Worm (Caenorhabditis elegans): ENCODE results near the gene Y49A10A.2.

Y49A10A.2 gene

ce11 chrX:10377663-10378062 lies 5.2 kb upstream of the Y49A10A.2 start (continued):
- TF ChIP-seq Y56A3A.18 (GFP tag; IDR thresholded peaks at IDR 0.05) (no peak), egl-18 (GFP tag; IDR thresholded peaks at IDR 0.05) (no peak), bed-1 (GFP tag; IDR thresholded peaks at IDR 0.05) (no peak), ama-1 (optimal IDR thresholded peaks at IDR 0.05) (no peak), ama-1 (GFP tag; optimal IDR thresholded peaks at IDR 0.05) (no peak), ztf-18 (tag; optimal IDR thresholded peaks at IDR 0.05) (peak; percentile 93), ets-4 (GFP tag; optimal IDR thresholded peaks at IDR 0.05) (no peak), aptf-2 (GFP tag; conservative IDR thresholded peaks at IDR 0.05) (no peak), nhr-80 (tag; optimal IDR thresholded peaks at IDR 0.05) (peak; percentile 65), B0336.3 (GFP tag; IDR thresholded peaks at IDR 0.05) (peak; percentile 54; the same call in 1 of the 2 replicates), K12H6.12 (tag; optimal IDR thresholded peaks at IDR 0.05) (peak; percentile 83), lin-26 (GFP tag; IDR thresholded peaks at IDR 0.05) (no peak), die-1 (tag; optimal IDR thresholded peaks at IDR 0.05) (no peak), attf-5 (GFP tag; optimal IDR thresholded peaks at IDR 0.05) (peak; percentile 57), somi-1 (GFP tag; optimal IDR thresholded peaks at IDR 0.05) (peak; percentile 33), egrh-3 (GFP tag; IDR thresholded peaks at IDR 0.05) (no peak), mcd-1 (GFP tag; IDR thresholded peaks at IDR 0.05) (peak; percentile 73), nfya-2 (GFP tag; IDR thresholded peaks at IDR 0.05) (no peak), F49E8.2 (tag; optimal IDR thresholded peaks at IDR 0.05; ENCODE audit: insufficient read depth) (no peak), B0035.1 (tag; optimal IDR thresholded peaks at IDR 0.05) (no peak), rec-8 (tag; optimal IDR thresholded peaks at IDR 0.05) (no peak), B0019.2 (GFP tag; conservative IDR thresholded peaks at IDR 0.05) (no peak), lin-40 (tag; optimal IDR thresholded peaks at IDR 0.05) (peak; percentile 92), let-526 (GFP tag; IDR thresholded peaks at IDR 0.05) (0 out of 2 replicates have a peak, but pooled peaks have one; percentile 45), attf-3 (GFP tag; conservative IDR thresholded peaks at IDR 0.05) (no peak), ceh-91 (GFP tag; IDR thresholded peaks at IDR 0.05) (no peak), lin-54 (GFP tag; optimal IDR thresholded peaks at IDR 0.05) (no peak)

- TF ChIP-seq B0019.2 (GFP tag; conservative IDR thresholded peaks at IDR 0.05) (no peak), him-1 (tag; optimal IDR thresholded peaks at IDR 0.05) (no peak), madf-6 (GFP tag; IDR thresholded peaks at IDR 0.05) (no peak), nhr-179 (tag; optimal IDR thresholded peaks at IDR 0.05) (no peak), madf-8 (GFP tag; conservative IDR thresholded peaks at IDR 0.05) (no peak), let-607 (tag; optimal IDR thresholded peaks at IDR 0.05) (no peak), ztf-6 (GFP tag; IDR thresholded peaks at IDR 0.05) (no peak), F37B4.10 (GFP tag; IDR thresholded peaks at IDR 0.05) (no peak), nhr-90 (tag; optimal IDR thresholded peaks at IDR 0.05) (no peak), efl-1 (GFP tag; optimal IDR thresholded peaks at IDR 0.05) (no peak), snpc-1.1 (tag; optimal IDR thresholded peaks at IDR 0.05; ENCODE audit: insufficient read depth) (no peak), cebp-1 (GFP tag; IDR thresholded peaks at IDR 0.05) (no peak), cebp-1 (tag; optimal IDR thresholded peaks at IDR 0.05) (no peak), cebp-2 (GFP tag; IDR thresholded peaks at IDR 0.05) (no peak), F39B2.1 (GFP tag; IDR thresholded peaks at IDR 0.05) (no peak), egl-18 (GFP tag; IDR thresholded peaks at IDR 0.05) (no peak), lsy-27 (tag; optimal IDR thresholded peaks at IDR 0.05; ENCODE audit: borderline replicate concordance, insufficient read depth) (no peak)
These were observed 4.5 kb upstream of the Y49A10A.2 start for ce11 chrX:10376989-10377388.
